Fruit fly (Drosophila melanogaster) whole organism, adult: Measurements from ENCODE around the gene ninaE.

Source experiments
- CG11617 ChIP-seq: fragments of 200-800 bp; sonication (Bioruptor generic); optimal IDR thresholded peaks from 2 replicates; lab custom pipeline; 2017; ENCODE audit warnings: mild to moderate bottlenecking, missing biosample characterization, missing genetic modification reagents, missing genetic modification characterization
- CG12768 ChIP-seq: fragments of 200-800 bp; sonication (Bioruptor generic); optimal IDR thresholded peaks from 2 replicates; lab custom pipeline; 2017; ENCODE audit warnings: missing biosample characterization, missing genetic modification characterization, mild to moderate bottlenecking, moderate library complexity, missing genetic modification reagents
- CG14711 ChIP-seq: fragments of 200-800 bp; sonication (Bioruptor generic); optimal IDR thresholded peaks from 2 replicates; lab custom pipeline; 2018; ENCODE audit warnings: missing biosample characterization, mild to moderate bottlenecking, missing genetic modification characterization, moderate library complexity
- CG1620 ChIP-seq: fragments of 200-800 bp; sonication (Bioruptor generic); optimal IDR thresholded peaks from 2 replicates; lab custom pipeline; 2016; ENCODE audit warnings: missing biosample characterization, missing genetic modification characterization
- CG33017 ChIP-seq: fragments of 200-800 bp; sonication (Bioruptor generic); optimal IDR thresholded peaks from 2 replicates; lab custom pipeline; 2018; ENCODE audit warnings: missing biosample characterization, mild to moderate bottlenecking, missing genetic modification characterization, moderate library complexity
- CG5204 ChIP-seq: fragments of 200-800 bp; sonication (Bioruptor generic); optimal IDR thresholded peaks from 2 replicates; lab custom pipeline; 2016; ENCODE audit warnings: missing biosample characterization, missing genetic modification characterization
- CG7045 ChIP-seq: fragments of 200-800 bp; sonication (Bioruptor generic); optimal IDR thresholded peaks from 2 replicates; lab custom pipeline; 2017; ENCODE audit warnings: missing biosample characterization, mild to moderate bottlenecking, missing genetic modification characterization
- CG7101 ChIP-seq: fragments of 200-800 bp; sonication (Bioruptor generic); optimal IDR thresholded peaks from 2 replicates; lab custom pipeline; 2018; ENCODE audit warnings: missing biosample characterization, mild to moderate bottlenecking, missing genetic modification characterization, moderate library complexity
- Clk ChIP-seq: fragments of 200-800 bp; sonication (Bioruptor generic); optimal IDR thresholded peaks from 2 replicates; lab custom pipeline; 2017; ENCODE audit warnings: missing biosample characterization, missing genetic modification characterization
- Crg-1 ChIP-seq: fragments of 200-800 bp; sonication (Bioruptor generic); optimal IDR thresholded peaks from 2 replicates; lab custom pipeline; 2016; ENCODE audit warnings: missing biosample characterization, missing genetic modification characterization
- Hr96 ChIP-seq: fragments of 200-800 bp; sonication (Bioruptor generic); optimal IDR thresholded peaks from 2 replicates; lab custom pipeline; 2016; ENCODE audit warnings: missing biosample characterization, missing genetic modification characterization
- Mnt ChIP-seq: fragments of 200-800 bp; sonication (Bioruptor generic); optimal IDR thresholded peaks from 2 replicates; lab custom pipeline; 2016; ENCODE audit warnings: missing biosample characterization, mild to moderate bottlenecking, missing genetic modification characterization
- bab1 ChIP-seq: fragments of 200-800 bp; sonication (Bioruptor generic); optimal IDR thresholded peaks from 3 replicates; lab custom pipeline; 2019; ENCODE audit warnings: missing biosample characterization, mild to moderate bottlenecking, missing genetic modification characterization, moderate library complexity
- cic ChIP-seq: fragments of 200-800 bp; sonication (Bioruptor generic); optimal IDR thresholded peaks from 2 replicates; lab custom pipeline; 2017; ENCODE audit warnings: missing biosample characterization, mild to moderate bottlenecking, missing genetic modification characterization, moderate library complexity
- cnc ChIP-seq, 2 experiments: fragments of >200 bp; optimal IDR thresholded peaks; 2 replicates each; lab custom pipeline; 2017
- kay ChIP-seq: fragments of 200-800 bp; sonication (Bioruptor generic); peaks from one replicate; lab custom pipeline; 2016; ENCODE audit warnings: missing biosample characterization, missing genetic modification characterization, borderline replicate concordance
- ovo ChIP-seq: fragments of 200-800 bp; sonication (Bioruptor generic); optimal IDR thresholded peaks from 2 replicates; lab custom pipeline; 2016; ENCODE audit warnings: missing biosample characterization, missing genetic modification characterization
- pad ChIP-seq: fragments of 200-800 bp; sonication (Bioruptor generic); optimal IDR thresholded peaks from 3 replicates; lab custom pipeline; 2017; ENCODE audit warnings: missing biosample characterization, missing genetic modification characterization, mild to moderate bottlenecking, moderate library complexity, missing genetic modification reagents
- tj ChIP-seq: fragments of 200-800 bp; sonication (Bioruptor generic); optimal IDR thresholded peaks from 3 replicates; lab custom pipeline; 2017; ENCODE audit warnings: missing biosample characterization, mild to moderate bottlenecking, missing genetic modification characterization, moderate library complexity
- toe ChIP-seq: fragments of 200-800 bp; sonication (Bioruptor generic); optimal IDR thresholded peaks from 2 replicates; lab custom pipeline; 2016; ENCODE audit warnings: missing biosample characterization, missing genetic modification characterization

The ninaE gene

dm6 chr3R:19840545-19840944 is 47.5 kb downstream of the ninaE start, which contains the start of gene CG31459:
Gene CG31459, plus strand, starts transcription at chr3R:19840845.
- TF ChIP-seq toe (GFP tag; lab: Kevin White, UChicago) (no peak), CG1620 (GFP tag; lab: Kevin White, UChicago) (no peak), ovo (GFP tag; lab: Kevin White, UChicago) (no peak), pad (GFP tag; lab: Kevin White, UChicago) (no peak), Hr96 (GFP tag; lab: Kevin White, UChicago) (no peak), CG33017 (tag; lab: Kevin White, UChicago) (no peak), CG14711 (tag; lab: Kevin White, UChicago) (no peak), CG7045 (GFP tag; lab: Kevin White, UChicago) (no peak), CG5204 (GFP tag; lab: Kevin White, UChicago) (no peak), cnc (optimal IDR thresholded peaks at IDR 0.05; lab: Kevin White, UChicago) (no peak), Clk (GFP tag; lab: Kevin White, UChicago) (no peak), kay (GFP tag; lab: Kevin White, UChicago) (no peak), CG11617 (GFP tag; lab: Kevin White, UChicago) (no peak), bab1 (no peak)

DNA sequence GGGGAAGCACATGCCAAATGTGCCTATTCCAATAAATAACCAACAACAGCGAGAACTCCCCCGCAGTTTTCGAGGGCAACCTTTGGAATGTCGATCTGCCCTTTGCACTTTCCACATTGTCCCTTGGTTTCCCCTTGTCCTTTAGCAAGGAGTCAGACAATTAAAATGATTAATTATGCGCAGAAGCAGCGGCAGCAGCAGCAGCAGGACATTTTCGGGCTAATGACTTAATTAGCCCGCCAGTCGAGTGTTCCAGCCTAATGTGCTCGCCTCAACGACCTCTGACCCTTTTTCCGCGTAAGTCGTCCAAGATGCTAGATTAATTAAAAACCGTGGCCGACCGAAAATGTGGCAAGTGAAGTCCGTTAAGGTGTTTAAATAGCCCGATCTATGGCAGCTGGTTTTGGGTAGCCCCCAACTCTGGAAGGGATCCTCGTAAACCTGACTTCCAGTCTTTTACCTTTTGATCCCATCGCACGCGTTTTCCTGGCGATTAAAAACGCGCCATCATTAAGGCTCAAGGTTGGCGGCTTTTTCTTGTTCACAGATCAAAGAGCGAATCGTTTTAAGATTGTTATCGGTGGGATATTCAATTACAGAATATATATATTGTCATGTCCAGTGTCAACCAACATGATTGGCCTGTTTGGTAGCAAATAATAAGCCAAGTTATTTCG is 48.9 kb downstream of the ninaE start:
- TF ChIP-seq CG7045 (GFP tag; lab: Kevin White, UChicago) (no peak), CG14711 (tag; lab: Kevin White, UChicago) (no peak), cnc (optimal IDR thresholded peaks at IDR 0.05; lab: Kevin White, UChicago) (no peak), CG1620 (GFP tag; lab: Kevin White, UChicago) (no peak), pad (GFP tag; lab: Kevin White, UChicago) (no peak), ovo (GFP tag; lab: Kevin White, UChicago) (no peak), tj (GFP tag; lab: Kevin White, UChicago) (no peak), kay (GFP tag; lab: Kevin White, UChicago) (no peak), Hr96 (GFP tag; lab: Kevin White, UChicago) (no peak), Clk (GFP tag; lab: Kevin White, UChicago) (no peak), Mnt (GFP tag; lab: Kevin White, UChicago) (no peak), CG33017 (tag; lab: Kevin White, UChicago) (no peak), toe (GFP tag; lab: Kevin White, UChicago) (no peak), CG12768 (GFP tag; lab: Kevin White, UChicago) (no peak), bab1 (no peak), CG11617 (GFP tag; lab: Kevin White, UChicago) (no peak), cic (GFP tag; lab: Kevin White, UChicago) (no peak), CG7101 (tag; lab: Kevin White, UChicago) (no peak), Crg-1 (GFP tag; lab: Kevin White, UChicago) (no peak)

DNA sequence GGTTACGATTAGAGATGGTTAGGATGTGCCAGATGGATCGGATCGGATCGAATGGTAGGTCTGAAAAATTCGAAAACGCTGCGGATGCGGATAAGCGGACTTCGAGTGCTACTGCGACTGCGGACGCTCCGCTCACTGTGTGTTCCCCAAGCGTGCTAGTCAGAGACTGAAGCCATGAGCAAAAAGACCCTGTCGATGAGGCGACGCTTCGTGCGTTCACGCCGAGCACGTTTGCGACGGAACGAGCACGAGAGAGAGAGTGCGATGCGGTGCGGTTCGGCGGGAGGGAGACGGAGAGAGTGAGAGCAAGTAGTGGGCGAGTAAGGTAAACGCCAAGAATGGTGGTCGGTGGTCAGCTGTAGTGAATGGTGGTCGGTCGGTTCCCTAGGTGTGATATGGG is 51.3 kb downstream of the ninaE start, which contains the start of gene bnl:
Gene bnl, minus strand, starts transcription at position 131 of the 400 bp plus-strand sequence.
- TF ChIP-seq ovo (GFP tag; lab: Kevin White, UChicago) (no peak), kay (GFP tag; lab: Kevin White, UChicago) (no peak), CG12768 (GFP tag; lab: Kevin White, UChicago) (peak; percentile 36), CG11617 (GFP tag; lab: Kevin White, UChicago) (no peak), pad (GFP tag; lab: Kevin White, UChicago) (peak; percentile 6), Mnt (GFP tag; lab: Kevin White, UChicago) (peak; percentile 62), toe (GFP tag; lab: Kevin White, UChicago) (no peak), tj (GFP tag; lab: Kevin White, UChicago) (peak; percentile 31), cnc (optimal IDR thresholded peaks at IDR 0.05; lab: Kevin White, UChicago) (no peak), CG7045 (GFP tag; lab: Kevin White, UChicago) (no peak), CG33017 (tag; lab: Kevin White, UChicago) (peak; percentile 29), Hr96 (GFP tag; lab: Kevin White, UChicago) (no peak), Clk (GFP tag; lab: Kevin White, UChicago) (no peak), CG5204 (GFP tag; lab: Kevin White, UChicago) (no peak), bab1 (peak; percentile 54), CG7101 (tag; lab: Kevin White, UChicago) (peak; percentile 16), CG14711 (tag; lab: Kevin White, UChicago) (no peak), Crg-1 (GFP tag; lab: Kevin White, UChicago) (no peak), CG1620 (GFP tag; lab: Kevin White, UChicago) (no peak), cic (GFP tag; lab: Kevin White, UChicago) (peak; percentile 32)
